Fruit fly (Drosophila melanogaster): Measurements from ENCODE around the gene pcx.

Gene pcx

dm6 chrX:2208641-2209241 lies 16.4 kb upstream of the pcx start (continued):
- TF ChIP-seq toy (GFP tag; IDR thresholded peaks at IDR 0.05) (no peak), emc (GFP tag; optimal IDR thresholded peaks at IDR 0.05) (no peak), prd (optimal IDR thresholded peaks at IDR 0.05) (no peak), prd (GFP tag; IDR thresholded peaks at IDR 0.05) (peak; percentile 43; the same call in 1 of the 3 replicates), CG17829 (tag; optimal IDR thresholded peaks at IDR 0.05) (no peak), dmrt99B (tag; optimal IDR thresholded peaks at IDR 0.05) (peak; percentile 48), CG3838 (GFP tag; optimal IDR thresholded peaks at IDR 0.05) (no peak), CkIIα-i1 (GFP tag; IDR thresholded peaks at IDR 0.05) (no peak), CG12769 (tag; optimal IDR thresholded peaks at IDR 0.05) (peak; percentile 81), Opbp (GFP tag; IDR thresholded peaks at IDR 0.05; ENCODE audit: partially characterized antibody) (no peak), bigmax (GFP tag; optimal IDR thresholded peaks at IDR 0.05) (no peak), grn (GFP tag; optimal IDR thresholded peaks at IDR 0.05) (no peak), CG2678 (tag; optimal IDR thresholded peaks at IDR 0.05) (peak; percentile 48), ap (GFP tag; IDR thresholded peaks at IDR 0.05) (no peak), CG17361 (GFP tag; IDR thresholded peaks at IDR 0.05) (0 out of 3 replicates have a peak, but pooled peaks have one; percentile 20), phol (tag; optimal IDR thresholded peaks at IDR 0.05) (peak; percentile 10), ATbp (GFP tag; optimal IDR thresholded peaks at IDR 0.05) (no peak), sima (GFP tag; optimal IDR thresholded peaks at IDR 0.05) (no peak), CG8924 (tag; optimal IDR thresholded peaks at IDR 0.05) (no peak), Hmr (GFP tag; optimal IDR thresholded peaks at IDR 0.05) (no peak), Pdp1 (GFP tag; optimal IDR thresholded peaks at IDR 0.05) (peak in 1 of 2 experiments; percentile 16), btn (GFP tag; optimal IDR thresholded peaks at IDR 0.05) (no peak), az2 (GFP tag; optimal IDR thresholded peaks at IDR 0.05) (no peak), CG12155 (GFP tag; optimal IDR thresholded peaks at IDR 0.05) (no peak), CG31441 (GFP tag; IDR thresholded peaks at IDR 0.05) (0 out of 2 replicates have a peak, but pooled peaks have one; percentile 9), CG43689 (GFP tag; IDR thresholded peaks at IDR 0.05) (no peak), al (GFP tag; IDR thresholded peaks at IDR 0.05) (peak; percentile 24; the same call in 1 of the 2 replicates), CG9876 (GFP tag; optimal IDR thresholded peaks at IDR 0.05) (no peak), hbn (GFP tag; IDR thresholded peaks at IDR 0.05; ENCODE audit: partially characterized antibody) (no peak), org-1 (GFP tag; optimal IDR thresholded peaks at IDR 0.05) (no peak), bsh (GFP tag; optimal IDR thresholded peaks at IDR 0.05) (peak in 1 of 2 experiments; percentile 2), pita (GFP tag; optimal IDR thresholded peaks at IDR 0.05) (no peak), zen (tag; optimal IDR thresholded peaks at IDR 0.05) (no peak), CG2120 (GFP tag; optimal IDR thresholded peaks at IDR 0.05) (peak; percentile 23), abd-A (tag; optimal IDR thresholded peaks at IDR 0.05) (no peak), CG11560 (tag; IDR thresholded peaks at IDR 0.05) (peak; percentile 23; the same call in 1 of the 3 replicates), CG4404 (GFP tag; IDR thresholded peaks at IDR 0.05) (0 out of 2 replicates have a peak, but pooled peaks have one; percentile 27), CG8089 (GFP tag; optimal IDR thresholded peaks at IDR 0.05) (no peak), cas (GFP tag; IDR thresholded peaks at IDR 0.05) (no peak), pros (GFP tag; optimal IDR thresholded peaks at IDR 0.05) (no peak), B-H1 (GFP tag; IDR thresholded peaks at IDR 0.05) (no peak), cg (GFP tag; optimal IDR thresholded peaks at IDR 0.05) (no peak), Drgx (GFP tag; IDR thresholded peaks at IDR 0.05) (peak; percentile 58; the same call in 1 of the 2 replicates), unpg (GFP tag; optimal IDR thresholded peaks at IDR 0.05) (no peak), jing (GFP tag; optimal IDR thresholded peaks at IDR 0.05) (no peak), CG9609 (GFP tag; optimal IDR thresholded peaks at IDR 0.05) (no peak), CG1603 (tag; optimal IDR thresholded peaks at IDR 0.05) (peak; percentile 18), chif (GFP tag; optimal IDR thresholded peaks at IDR 0.05) (no peak), CG12219 (GFP tag; optimal IDR thresholded peaks at IDR 0.05) (no peak), CG12299 (tag; optimal IDR thresholded peaks at IDR 0.05) (no peak)
